Fruit fly (Drosophila melanogaster) whole organism, embryonic: ENCODE results near the gene Sfp78E.

Source experiments
- Adf1 ChIP-seq: fragments of 200-800 bp; sonication (Bioruptor generic); IDR thresholded peaks from 2 replicates; pipeline ENCODE4 v1.3.6; 2022; ENCODE audit warnings: missing biosample characterization, missing genetic modification characterization
- CG10209 ChIP-seq: fragments of 200-800 bp; sonication (Bioruptor generic); optimal IDR thresholded peaks from 3 replicates; lab custom pipeline; 2017; ENCODE audit warnings: missing biosample characterization, mild to moderate bottlenecking, missing genetic modification characterization, missing genetic modification reagents
- CG10565 ChIP-seq: fragments of 200-800 bp; sonication (Bioruptor generic); optimal IDR thresholded peaks from 3 replicates; lab custom pipeline; 2016; ENCODE audit warnings: missing biosample characterization, mild to moderate bottlenecking, missing genetic modification characterization
- CG11723 ChIP-seq: fragments of 200-800 bp; sonication (Bioruptor generic); optimal IDR thresholded peaks from 2 replicates; lab custom pipeline; 2017; ENCODE audit warnings: missing biosample characterization, mild to moderate bottlenecking, missing genetic modification characterization
- CG12236 ChIP-seq: fragments of 200-800 bp; sonication (Bioruptor generic); optimal IDR thresholded peaks from 2 replicates; lab custom pipeline; 2016; ENCODE audit warnings: missing biosample characterization, missing genetic modification characterization
- CG12391 ChIP-seq: fragments of 200-800 bp; sonication (Bioruptor generic); optimal IDR thresholded peaks from 3 replicates; lab custom pipeline; 2018; ENCODE audit warnings: missing biosample characterization, mild to moderate bottlenecking, missing genetic modification characterization, moderate library complexity
- CG13296 ChIP-seq: fragments of 200-800 bp; sonication (Bioruptor generic); optimal IDR thresholded peaks from 3 replicates; lab custom pipeline; 2018; ENCODE audit warnings: missing biosample characterization, mild to moderate bottlenecking, missing genetic modification characterization
- CG13894 ChIP-seq: fragments of 200-800 bp; sonication (Bioruptor generic); optimal IDR thresholded peaks from 3 replicates; lab custom pipeline; 2018; ENCODE audit warnings: missing biosample characterization, mild to moderate bottlenecking, missing genetic modification characterization, moderate library complexity
- CG16815 ChIP-seq: fragments of 200-800 bp; sonication (Bioruptor generic); optimal IDR thresholded peaks from 3 replicates; lab custom pipeline; 2017; ENCODE audit warnings: missing biosample characterization, mild to moderate bottlenecking, missing genetic modification characterization
- CG17568 ChIP-seq: fragments of 200-800 bp; sonication (Bioruptor generic); optimal IDR thresholded peaks from 2 replicates; lab custom pipeline; 2018; ENCODE audit warnings: missing biosample characterization, mild to moderate bottlenecking, missing genetic modification characterization, moderate library complexity
- CG18476 ChIP-seq: fragments of 200-800 bp; sonication (Bioruptor generic); optimal IDR thresholded peaks from 2 replicates; lab custom pipeline; 2016; ENCODE audit warnings: missing biosample characterization, mild to moderate bottlenecking, missing genetic modification characterization
- CG4424 ChIP-seq: fragments of 200-800 bp; sonication (Bioruptor generic); optimal IDR thresholded peaks from 3 replicates; lab custom pipeline; 2016; ENCODE audit warnings: missing biosample characterization, missing genetic modification characterization
- CG6765 ChIP-seq: fragments of 200-800 bp; sonication (Bioruptor generic); optimal IDR thresholded peaks from 3 replicates; lab custom pipeline; 2017; ENCODE audit warnings: missing biosample characterization, mild to moderate bottlenecking, missing genetic modification characterization
- CG6813 ChIP-seq: fragments of 200-800 bp; sonication (Bioruptor generic); optimal IDR thresholded peaks from 2 replicates; lab custom pipeline; 2017; ENCODE audit warnings: missing biosample characterization, missing genetic modification characterization, mild to moderate bottlenecking, moderate library complexity, missing genetic modification reagents
- CG9797 ChIP-seq: fragments of 200-800 bp; sonication (Bioruptor generic); optimal IDR thresholded peaks from 3 replicates; lab custom pipeline; 2018; ENCODE audit warnings: missing biosample characterization, mild to moderate bottlenecking, missing genetic modification characterization
- CHES-1-like ChIP-seq: fragments of 200-800 bp; sonication (Bioruptor generic); optimal IDR thresholded peaks from 2 replicates; lab custom pipeline; 2016; ENCODE audit warnings: missing biosample characterization, missing genetic modification characterization
- Camta ChIP-seq: fragments of 200-800 bp; sonication (Bioruptor generic); optimal IDR thresholded peaks from 2 replicates; lab custom pipeline; 2016; ENCODE audit warnings: missing biosample characterization, missing genetic modification characterization
- CoRest ChIP-seq: fragments of 200-800 bp; sonication (Bioruptor generic); optimal IDR thresholded peaks from 3 replicates; lab custom pipeline; 2018; ENCODE audit warnings: missing biosample characterization, mild to moderate bottlenecking, missing genetic modification characterization, moderate library complexity
- Deaf1 ChIP-seq: fragments of 200-800 bp; optimal IDR thresholded peaks from 3 replicates; lab custom pipeline; 2019; ENCODE audit warnings: missing biosample characterization, mild to moderate bottlenecking, missing genetic modification characterization, moderate library complexity
- HmgD ChIP-seq: fragments of 200-800 bp; sonication (Bioruptor generic); optimal IDR thresholded peaks from 3 replicates; lab custom pipeline; 2016; ENCODE audit warnings: missing biosample characterization, missing genetic modification characterization
- HmgZ ChIP-seq: fragments of 200-800 bp; sonication (Bioruptor generic); optimal IDR thresholded peaks from 2 replicates; lab custom pipeline; 2018; ENCODE audit warnings: missing biosample characterization, mild to moderate bottlenecking, missing genetic modification characterization
- Hmr ChIP-seq: fragments of 200-800 bp; sonication (Bioruptor generic); optimal IDR thresholded peaks from 3 replicates; lab custom pipeline; 2017; ENCODE audit warnings: mild to moderate bottlenecking, missing biosample characterization, missing genetic modification reagents, missing genetic modification characterization
- MBD-R2 ChIP-seq: fragments of 200-800 bp; sonication (Bioruptor generic); IDR thresholded peaks from 2 replicates; pipeline ENCODE4 v1.3.6; 2022; ENCODE audit warnings: missing biosample characterization, missing genetic modification characterization
- Med ChIP-seq: fragments of 200-800 bp; sonication (Bioruptor generic); peaks from one replicate; lab custom pipeline; 2016; ENCODE audit warnings: missing biosample characterization, missing genetic modification characterization, mild to moderate bottlenecking, inconsistent platforms, moderate library complexity
- Nf-YB ChIP-seq: fragments of 200-800 bp; sonication (Bioruptor generic); optimal IDR thresholded peaks from 3 replicates; lab custom pipeline; 2019; ENCODE audit warnings: missing biosample characterization, mild to moderate bottlenecking, missing genetic modification characterization, moderate library complexity
- Poxn ChIP-seq: fragments of 200-800 bp; sonication (Bioruptor generic); IDR thresholded peaks from 2 replicates; pipeline ENCODE4 v1.3.6; 2022; ENCODE audit warnings: missing biosample characterization, missing genetic modification characterization
- Sox102F ChIP-seq: fragments of 200-800 bp; sonication (Bioruptor generic); optimal IDR thresholded peaks from 2 replicates; lab custom pipeline; 2018; ENCODE audit warnings: missing biosample characterization, mild to moderate bottlenecking, missing genetic modification characterization, moderate library complexity
- Spps ChIP-seq: fragments of 200-800 bp; sonication (Bioruptor generic); optimal IDR thresholded peaks from 2 replicates; lab custom pipeline; 2018; ENCODE audit warnings: missing biosample characterization, mild to moderate bottlenecking, missing genetic modification characterization
- Ssrp ChIP-seq: fragments of 200-800 bp; sonication (Bioruptor generic); optimal IDR thresholded peaks from 2 replicates; lab custom pipeline; 2018; ENCODE audit warnings: missing biosample characterization, mild to moderate bottlenecking, missing genetic modification characterization, moderate library complexity
- Usf ChIP-seq: fragments of 200-800 bp; sonication (Bioruptor generic); optimal IDR thresholded peaks from 2 replicates; lab custom pipeline; 2017; ENCODE audit warnings: missing genotype, missing biosample characterization, missing genetic modification characterization
- ato ChIP-seq: fragments of 200-800 bp; sonication (Bioruptor generic); IDR thresholded peaks from 2 replicates; pipeline ENCODE4 v1.3.6; 2022; ENCODE audit warnings: missing biosample characterization, missing genetic modification characterization; ENCODE audit not compliant: partially characterized antibody
- bbx ChIP-seq: fragments of 200-800 bp; sonication (Bioruptor generic); IDR thresholded peaks from 2 replicates; pipeline ENCODE4 v1.3.6; 2022; ENCODE audit warnings: missing biosample characterization, missing genetic modification characterization; ENCODE audit not compliant: partially characterized antibody
- bowl ChIP-seq: fragments of 200-800 bp; sonication (Bioruptor generic); IDR thresholded peaks from 2 replicates; pipeline ENCODE4 v1.3.6; 2022; ENCODE audit warnings: missing biosample characterization, missing genetic modification characterization
- caup ChIP-seq: fragments of 200-800 bp; sonication (Bioruptor generic); optimal IDR thresholded peaks from 3 replicates; lab custom pipeline; 2017; ENCODE audit warnings: missing biosample characterization, mild to moderate bottlenecking, missing genetic modification characterization, moderate library complexity; ENCODE audit not compliant: severe bottlenecking
- chn ChIP-seq: fragments of 200-800 bp; sonication (Bioruptor generic); optimal IDR thresholded peaks from 2 replicates; lab custom pipeline; 2016; ENCODE audit warnings: missing biosample characterization, missing genetic modification characterization
- fd102C ChIP-seq: fragments of 200-800 bp; sonication (Bioruptor generic); optimal IDR thresholded peaks from 2 replicates; lab custom pipeline; 2018; ENCODE audit warnings: missing biosample characterization, mild to moderate bottlenecking, missing genetic modification characterization, moderate library complexity
- grau ChIP-seq: fragments of 200-800 bp; optimal IDR thresholded peaks from 3 replicates; lab custom pipeline; 2019; ENCODE audit warnings: missing biosample characterization, mild to moderate bottlenecking, missing genetic modification characterization, moderate library complexity
- her ChIP-seq: fragments of 200-800 bp; sonication (Bioruptor generic); optimal IDR thresholded peaks from 2 replicates; lab custom pipeline; 2016; ENCODE audit warnings: missing biosample characterization, missing genetic modification characterization
- inv ChIP-seq: fragments of 200-800 bp; sonication (Bioruptor generic); IDR thresholded peaks from 2 replicates; pipeline ENCODE4 v1.3.6; 2022; ENCODE audit warnings: missing biosample characterization, missing genetic modification characterization; ENCODE audit not compliant: partially characterized antibody
- jing ChIP-seq: fragments of 200-800 bp; sonication (Bioruptor generic); optimal IDR thresholded peaks from 2 replicates; lab custom pipeline; 2018; ENCODE audit warnings: missing biosample characterization, mild to moderate bottlenecking, missing genetic modification characterization
- nom ChIP-seq: fragments of 200-800 bp; sonication (Bioruptor generic); optimal IDR thresholded peaks from 2 replicates; lab custom pipeline; 2017; ENCODE audit warnings: missing biosample characterization, missing genetic modification characterization, mild to moderate bottlenecking, moderate library complexity, missing genetic modification reagents
- phol ChIP-seq: fragments of 200-800 bp; sonication (Bioruptor generic); optimal IDR thresholded peaks from 3 replicates; lab custom pipeline; 2018; ENCODE audit warnings: missing biosample characterization, mild to moderate bottlenecking, missing genetic modification characterization, moderate library complexity
- row ChIP-seq: fragments of 200-800 bp; sonication (Bioruptor generic); IDR thresholded peaks from 3 replicates; pipeline ENCODE4 v1.3.6; 2022; ENCODE audit warnings: missing biosample characterization, missing genetic modification characterization
- sens-2 ChIP-seq: fragments of 200-800 bp; sonication (Bioruptor generic); IDR thresholded peaks from 2 replicates; pipeline ENCODE4 v1.3.6; 2022; ENCODE audit warnings: missing biosample characterization, missing genetic modification characterization
- stc ChIP-seq: fragments of 200-800 bp; sonication (Bioruptor generic); IDR thresholded peaks from 2 replicates; pipeline ENCODE4 v1.3.6; 2022; ENCODE audit warnings: missing biosample characterization, missing genetic modification characterization
- stwl ChIP-seq: fragments of 200-800 bp; sonication (Bioruptor generic); optimal IDR thresholded peaks from 3 replicates; lab custom pipeline; 2018; ENCODE audit warnings: missing biosample characterization, mild to moderate bottlenecking, missing genetic modification characterization, moderate library complexity
- tio ChIP-seq: fragments of 200-800 bp; sonication (Bioruptor generic); optimal IDR thresholded peaks from 2 replicates; lab custom pipeline; 2017; ENCODE audit warnings: missing biosample characterization, missing genetic modification characterization, inconsistent platforms
- vnd ChIP-seq: fragments of 200-800 bp; sonication (Bioruptor generic); IDR thresholded peaks from 3 replicates; pipeline ENCODE4 v1.3.6; 2022; ENCODE audit warnings: missing biosample characterization, missing genetic modification characterization; ENCODE audit not compliant: partially characterized antibody
- zen ChIP-seq: fragments of 200-800 bp; sonication (Bioruptor generic); optimal IDR thresholded peaks from 3 replicates; lab custom pipeline; 2018; ENCODE audit warnings: missing biosample characterization, mild to moderate bottlenecking, missing genetic modification characterization, moderate library complexity
- zf30C ChIP-seq: fragments of 200-800 bp; sonication (Bioruptor generic); optimal IDR thresholded peaks from 3 replicates; lab custom pipeline; 2018; ENCODE audit warnings: missing biosample characterization, mild to moderate bottlenecking, missing genetic modification characterization

Sfp78E gene

DNA sequence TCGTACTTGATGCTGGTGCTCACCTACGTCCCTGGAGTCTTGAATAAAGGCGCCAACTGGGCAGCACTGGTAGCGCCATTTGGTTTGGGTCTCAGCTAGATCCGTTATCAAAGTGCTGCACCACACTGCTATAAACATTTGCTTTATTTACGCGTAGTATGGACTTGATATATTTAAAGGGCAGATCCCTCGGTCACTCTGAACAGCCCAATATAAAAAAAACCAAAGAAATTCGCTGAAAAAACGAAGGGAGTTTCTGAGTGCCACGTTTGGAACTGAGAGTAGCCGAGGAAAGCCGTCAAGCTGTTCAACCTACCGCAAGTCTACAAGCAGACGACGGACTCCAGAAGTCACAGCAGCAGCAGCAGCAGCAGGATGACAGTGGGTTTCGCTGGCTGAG, 43.0 kb downstream of the Sfp78E start, which contains the start of gene Atox1 (continued):
- TF ChIP-seq chn (GFP tag; lab: Kevin White, UChicago): no peak
- no peak for TF ChIP-seq sens-2
- peak; percentile 30 for TF ChIP-seq her
- TF ChIP-seq nom (GFP tag; lab: Kevin White, UChicago): peak; percentile 53
- TF ChIP-seq CG4424: peak; percentile 10
- no peak for TF ChIP-seq CG18476 (GFP tag; lab: Kevin White, UChicago)
- no peak for TF ChIP-seq Usf
- TF ChIP-seq fd102C (GFP tag; lab: Kevin White, UChicago): no peak
- peak; percentile 24; the same call in 1 of the 2 replicates for TF ChIP-seq ato (GFP tag; lab: Robert Waterston, UW)
- TF ChIP-seq jing (GFP tag; lab: Kevin White, UChicago): no peak
- no peak for TF ChIP-seq Poxn
- TF ChIP-seq CG17568: no peak
- TF ChIP-seq CG13296 (GFP tag; lab: Kevin White, UChicago): no peak
- TF ChIP-seq Med (GFP tag; lab: Kevin White, UChicago): peak; percentile 92
- TF ChIP-seq CG13894 (tag; lab: Kevin White, UChicago): peak; percentile 79
- TF ChIP-seq CG6765 (GFP tag; lab: Kevin White, UChicago): peak; percentile 10
- peak; percentile 78 for TF ChIP-seq zf30C (GFP tag; lab: Kevin White, UChicago)
- TF ChIP-seq zen (tag; lab: Kevin White, UChicago): peak; percentile 47
- TF ChIP-seq CG9797 (GFP tag; lab: Kevin White, UChicago): peak; percentile 83
- TF ChIP-seq bbx (GFP tag; lab: Robert Waterston, UW): no peak
- no peak for TF ChIP-seq bowl
- no peak for TF ChIP-seq Camta (GFP tag; lab: Kevin White, UChicago)
- no peak for TF ChIP-seq Spps (tag; lab: Kevin White, UChicago)
- TF ChIP-seq Sox102F (GFP tag; lab: Kevin White, UChicago): no peak
- TF ChIP-seq vnd (GFP tag; lab: Robert Waterston, UW): no peak
- TF ChIP-seq CG12391 (tag; lab: Kevin White, UChicago): peak; percentile 35
- no peak for TF ChIP-seq CG16815 (GFP tag; lab: Kevin White, UChicago)
- peak; percentile 36 for TF ChIP-seq Deaf1 (tag; lab: Kevin White, UChicago)
- TF ChIP-seq HmgZ (tag; lab: Kevin White, UChicago): peak; percentile 91
- no peak for TF ChIP-seq Ssrp (tag; lab: Kevin White, UChicago)
- TF ChIP-seq Hmr (GFP tag; lab: Kevin White, UChicago): peak; percentile 89
- TF ChIP-seq caup (GFP tag; lab: Kevin White, UChicago): no peak
- TF ChIP-seq CG11723 (GFP tag; lab: Kevin White, UChicago): no peak
- peak; percentile 77 for TF ChIP-seq stwl (tag; lab: Kevin White, UChicago)
- TF ChIP-seq CG10565 (GFP tag; lab: Kevin White, UChicago): no peak
- no peak for TF ChIP-seq CG6813 (GFP tag; lab: Kevin White, UChicago)
- peak; percentile 37 for TF ChIP-seq grau (tag; lab: Kevin White, UChicago)
- peak; percentile 52 for TF ChIP-seq CoRest (tag; lab: Kevin White, UChicago)
- TF ChIP-seq phol (tag; lab: Kevin White, UChicago): peak; percentile 86
- no peak for TF ChIP-seq CG12236 (GFP tag; lab: Kevin White, UChicago)
- peak; percentile 23; the same call in 1 of the 3 replicates for TF ChIP-seq row
- TF ChIP-seq CHES-1-like (GFP tag; lab: Kevin White, UChicago): peak; percentile 25
- TF ChIP-seq tio: no peak
- peak; percentile 27 for TF ChIP-seq CG10209
- TF ChIP-seq Adf1 (GFP tag; lab: Robert Waterston, UW): 0 out of 2 replicates have a peak, but pooled peaks have one; percentile 24
- peak; percentile 30; the same call in 1 of the 2 replicates for TF ChIP-seq stc
- peak; percentile 88 for TF ChIP-seq HmgD (GFP tag; lab: Kevin White, UChicago)
- TF ChIP-seq Nf-YB (GFP tag; lab: Kevin White, UChicago): no peak
- TF ChIP-seq MBD-R2 (GFP tag; lab: Robert Waterston, UW): peak; percentile 80
- no peak for TF ChIP-seq inv (GFP tag; lab: Robert Waterston, UW)
